Worm (Caenorhabditis elegans) whole organism, late embryonic: Measurements from ENCODE around the gene C25H3.14.

ENCODE experiments used
- F13H6.1 ChIP-seq: sonication (generic microtip); optimal IDR thresholded peaks from 2 replicates; lab custom pipeline; 2016; ENCODE audit warnings: missing genetic modification characterization, missing compliant biosample characterization
- Y22D7AL.16 ChIP-seq: sonication (generic microtip); optimal IDR thresholded peaks from 2 replicates; lab custom pipeline; 2016; ENCODE audit warnings: missing genetic modification characterization, missing compliant biosample characterization
- ceh-14 ChIP-seq: sonication (generic microtip); optimal IDR thresholded peaks from 2 replicates; lab custom pipeline; 2016; ENCODE audit warnings: missing genotype, missing genetic modification characterization, missing compliant biosample characterization
- ceh-18 ChIP-seq: sonication (generic microtip); optimal IDR thresholded peaks from 2 replicates; lab custom pipeline; 2016; ENCODE audit warnings: missing genetic modification characterization, missing compliant biosample characterization
- ceh-19 ChIP-seq: fragments of 200-800 bp; sonication (Bioruptor generic); optimal IDR thresholded peaks from 2 replicates; lab custom pipeline; 2018; ENCODE audit warnings: mild to moderate bottlenecking, missing genetic modification characterization, missing compliant biosample characterization
- ceh-2 ChIP-seq: sonication (generic microtip); optimal IDR thresholded peaks from 2 replicates; lab custom pipeline; 2016; ENCODE audit warnings: missing genotype, missing genetic modification characterization, missing compliant biosample characterization
- ceh-22 ChIP-seq: sonication (generic microtip); optimal IDR thresholded peaks from 2 replicates; lab custom pipeline; 2017; ENCODE audit warnings: missing biosample characterization, missing genetic modification characterization
- ceh-24 ChIP-seq: sonication (generic microtip); optimal IDR thresholded peaks from 2 replicates; lab custom pipeline; 2016; ENCODE audit warnings: mild to moderate bottlenecking, missing genetic modification characterization, missing compliant biosample characterization
- ceh-30 ChIP-seq: fragments of 150-350 bp; optimal IDR thresholded peaks from 2 replicates; lab custom pipeline; 2014; ENCODE audit warnings: missing biosample characterization, missing genetic modification characterization
- ceh-34 ChIP-seq: sonication (generic microtip); optimal IDR thresholded peaks from 2 replicates; lab custom pipeline; 2016; ENCODE audit warnings: mild to moderate bottlenecking, missing genetic modification characterization, missing compliant biosample characterization
- ceh-45 ChIP-seq: fragments of 200-800 bp; sonication (Bioruptor generic); IDR thresholded peaks from 2 replicates; pipeline ENCODE4 v1.3.6; 2022; ENCODE audit warnings: missing genetic modification reagents, missing genetic modification characterization, missing compliant biosample characterization
- ceh-48 ChIP-seq: sonication (generic microtip); optimal IDR thresholded peaks from 2 replicates; lab custom pipeline; 2016; ENCODE audit warnings: missing genetic modification characterization, inconsistent platforms, missing compliant biosample characterization
- ceh-6 ChIP-seq: fragments of 200-800 bp; sonication (Bioruptor generic); optimal IDR thresholded peaks from 2 replicates; lab custom pipeline; 2018; ENCODE audit warnings: mild to moderate bottlenecking, missing genetic modification characterization, missing compliant biosample characterization
- ceh-9 ChIP-seq: sonication (generic microtip); optimal IDR thresholded peaks from 2 replicates; lab custom pipeline; 2016; ENCODE audit warnings: mild to moderate bottlenecking, missing genetic modification characterization, inconsistent platforms, missing compliant biosample characterization
- che-1 ChIP-seq: sonication (generic microtip); optimal IDR thresholded peaks from 2 replicates; lab custom pipeline; 2016; ENCODE audit warnings: mild to moderate bottlenecking, missing genetic modification characterization, missing compliant biosample characterization
- dmd-4 ChIP-seq: sonication (generic microtip); optimal IDR thresholded peaks from 2 replicates; lab custom pipeline; 2016; ENCODE audit warnings: borderline replicate concordance, missing genetic modification characterization, missing compliant biosample characterization
- dve-1 ChIP-seq: sonication (generic microtip); optimal IDR thresholded peaks from 2 replicates; lab custom pipeline; 2017; ENCODE audit warnings: antibody characterized with exemption, mild to moderate bottlenecking, missing genetic modification characterization, missing compliant biosample characterization
- elt-2 ChIP-seq: sonication (generic microtip); optimal IDR thresholded peaks from 2 replicates; lab custom pipeline; 2016; ENCODE audit warnings: missing genetic modification reagents, missing genetic modification characterization, missing compliant biosample characterization
- eyg-1 ChIP-seq: sonication (generic microtip); optimal IDR thresholded peaks from 2 replicates; lab custom pipeline; 2016; ENCODE audit warnings: missing genotype, missing genetic modification characterization, missing compliant biosample characterization
- fkh-6 ChIP-seq: sonication (generic microtip); optimal IDR thresholded peaks from 2 replicates; lab custom pipeline; 2016; ENCODE audit warnings: missing genetic modification characterization, missing compliant biosample characterization
- gmeb-2 ChIP-seq: sonication (generic microtip); optimal IDR thresholded peaks from 2 replicates; lab custom pipeline; 2016; ENCODE audit warnings: missing genetic modification characterization, inconsistent platforms, missing compliant biosample characterization
- hlh-30 ChIP-seq: sonication (generic microtip); optimal IDR thresholded peaks from 2 replicates; lab custom pipeline; 2017; ENCODE audit warnings: antibody characterized with exemption, missing genetic modification characterization, missing compliant biosample characterization; ENCODE audit not compliant: insufficient read depth
- hlh-6 ChIP-seq: sonication (generic microtip); optimal IDR thresholded peaks from 2 replicates; lab custom pipeline; 2016; ENCODE audit warnings: missing genotype, missing genetic modification characterization, missing compliant biosample characterization
- hlh-8 ChIP-seq: sonication (generic microtip); optimal IDR thresholded peaks from 2 replicates; lab custom pipeline; 2016; ENCODE audit warnings: missing genotype, missing genetic modification characterization, missing compliant biosample characterization
- madf-2 ChIP-seq: sonication (generic microtip); optimal IDR thresholded peaks from 2 replicates; lab custom pipeline; 2017; ENCODE audit warnings: missing genetic modification characterization, missing compliant biosample characterization
- mec-3 ChIP-seq: sonication (generic microtip); optimal IDR thresholded peaks from 2 replicates; lab custom pipeline; 2016; ENCODE audit warnings: borderline replicate concordance, missing genetic modification characterization, missing compliant biosample characterization
- nfya-1 ChIP-seq: sonication (generic microtip); optimal IDR thresholded peaks from 2 replicates; lab custom pipeline; 2017; ENCODE audit warnings: missing genetic modification characterization, mild to moderate bottlenecking, missing compliant biosample characterization, antibody characterized with exemption, moderate library complexity
- npax-4 ChIP-seq: sonication (generic microtip); optimal IDR thresholded peaks from 2 replicates; lab custom pipeline; 2016; ENCODE audit warnings: missing genetic modification characterization, missing compliant biosample characterization
- pat-9 ChIP-seq: fragments of 200-800 bp; sonication (Bioruptor generic); optimal IDR thresholded peaks from 2 replicates; lab custom pipeline; 2018; ENCODE audit warnings: mild to moderate bottlenecking, missing genetic modification characterization, moderate library complexity, missing compliant biosample characterization
- pqm-1 ChIP-seq: sonication (generic microtip); optimal IDR thresholded peaks from 2 replicates; lab custom pipeline; 2016; ENCODE audit warnings: missing genetic modification characterization, missing compliant biosample characterization
- pros-1 ChIP-seq: fragments of 150-350 bp; optimal IDR thresholded peaks from 2 replicates; lab custom pipeline; 2014; ENCODE audit warnings: missing biosample characterization, missing genetic modification reagents, missing genetic modification characterization
- ref-2 ChIP-seq: sonication (generic microtip); optimal IDR thresholded peaks from 2 replicates; lab custom pipeline; 2016; ENCODE audit warnings: missing genetic modification characterization, missing compliant biosample characterization
- sox-2 ChIP-seq: fragments of 200-800 bp; sonication (Bioruptor generic); IDR thresholded peaks from 2 replicates; pipeline ENCODE4 v1.3.6; 2022; ENCODE audit warnings: missing genetic modification reagents, missing genetic modification characterization, missing compliant biosample characterization
- syd-9 ChIP-seq: sonication (generic microtip); optimal IDR thresholded peaks from 2 replicates; lab custom pipeline; 2016; ENCODE audit warnings: mild to moderate bottlenecking, missing genetic modification characterization, moderate library complexity, missing compliant biosample characterization
- ttx-3 ChIP-seq: sonication (generic microtip); optimal IDR thresholded peaks from 2 replicates; lab custom pipeline; 2016; ENCODE audit warnings: missing genetic modification reagents, missing genetic modification characterization, missing compliant biosample characterization
- unc-42 ChIP-seq: sonication (generic microtip); optimal IDR thresholded peaks from 2 replicates; lab custom pipeline; 2016; ENCODE audit warnings: missing genotype, missing genetic modification characterization, missing compliant biosample characterization
- unc-55 ChIP-seq: sonication (generic microtip); optimal IDR thresholded peaks from 2 replicates; lab custom pipeline; 2017; ENCODE audit warnings: missing biosample characterization, missing genetic modification reagents, missing genetic modification characterization
- unc-86 ChIP-seq: sonication (generic microtip); optimal IDR thresholded peaks from 2 replicates; lab custom pipeline; 2016; ENCODE audit warnings: missing genetic modification characterization, missing compliant biosample characterization
- zip-5 ChIP-seq: sonication (generic microtip); optimal IDR thresholded peaks from 2 replicates; lab custom pipeline; 2016; ENCODE audit warnings: missing genetic modification characterization, missing compliant biosample characterization
- ztf-16 ChIP-seq: sonication (generic microtip); optimal IDR thresholded peaks from 2 replicates; lab custom pipeline; 2017; ENCODE audit warnings: missing genetic modification characterization, missing compliant biosample characterization

C25H3.14 gene

DNA sequence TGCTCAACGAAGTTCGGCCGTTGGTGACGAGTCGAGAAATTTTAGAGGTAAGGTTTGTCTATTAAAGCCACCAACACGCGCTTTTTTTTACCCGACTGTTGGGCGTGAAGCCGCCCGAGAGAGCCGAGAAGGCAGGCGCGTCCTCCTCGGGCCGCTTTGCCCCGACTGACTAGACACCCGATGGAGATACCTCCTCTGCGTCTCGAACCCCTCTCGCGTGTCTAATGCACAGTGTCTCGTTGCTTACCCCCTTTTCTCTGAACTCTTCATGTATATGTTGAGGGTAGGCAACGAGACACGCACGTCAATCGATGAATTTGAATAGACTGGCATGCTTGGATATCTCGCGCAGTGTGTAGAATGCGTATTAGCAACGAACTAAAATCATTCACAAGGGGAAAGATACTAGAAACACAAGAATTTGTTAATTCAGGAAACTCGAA, 33.1 kb upstream of the C25H3.14 start (continued):
- TF ChIP-seq eyg-1 (no peak), ceh-18 (tag; lab: Kevin White, UChicago) (peak; percentile 90), ceh-48 (tag; lab: Kevin White, UChicago) (peak; percentile 74), pqm-1 (tag; lab: Kevin White, UChicago) (no peak), ceh-24 (tag; lab: Kevin White, UChicago) (peak; percentile 63), ceh-2 (peak; percentile 54), sox-2 (GFP tag; lab: Robert Waterston, UW) (peak; percentile 52; the same call in 1 of the 2 replicates), elt-2 (peak; percentile 83), syd-9 (peak; percentile 44), unc-86 (tag; lab: Kevin White, UChicago) (peak; percentile 72), unc-55 (GFP tag; lab: Kevin White, UChicago) (peak; percentile 66), ceh-30 (tag; lab: Kevin White, UChicago) (peak; percentile 44), fkh-6 (no peak), ttx-3 (no peak), dmd-4 (tag; lab: Kevin White, UChicago) (peak; percentile 61), hlh-8 (tag; lab: Kevin White, UChicago) (peak; percentile 64), ztf-16 (tag; lab: Kevin White, UChicago) (no peak), pros-1 (peak; percentile 92), hlh-6 (tag; lab: Kevin White, UChicago) (peak; percentile 22), ceh-6 (GFP tag; lab: Kevin White, UChicago) (peak; percentile 56), ceh-9 (tag; lab: Kevin White, UChicago) (no peak), madf-2 (tag; lab: Kevin White, UChicago) (peak; percentile 75), F13H6.1 (tag; lab: Kevin White, UChicago) (peak; percentile 81), ceh-19 (GFP tag; lab: Kevin White, UChicago) (peak; percentile 91), unc-42 (tag; lab: Kevin White, UChicago) (peak; percentile 36), ref-2 (tag; lab: Kevin White, UChicago) (peak; percentile 78), pat-9 (tag; lab: Kevin White, UChicago) (peak; percentile 85), ceh-22 (peak; percentile 68), che-1 (peak; percentile 63), nfya-1 (tag; lab: Kevin White, UChicago) (peak; percentile 97), ceh-45 (GFP tag; lab: Robert Waterston, UW) (peak; percentile 87), gmeb-2 (tag; lab: Kevin White, UChicago) (peak; percentile 70), zip-5 (tag; lab: Kevin White, UChicago) (no peak), mec-3 (tag; lab: Kevin White, UChicago) (peak; percentile 48), Y22D7AL.16 (tag; lab: Kevin White, UChicago) (peak; percentile 78), ceh-34 (peak; percentile 90), npax-4 (tag; lab: Kevin White, UChicago) (no peak), dve-1 (peak; percentile 90)

DNA sequence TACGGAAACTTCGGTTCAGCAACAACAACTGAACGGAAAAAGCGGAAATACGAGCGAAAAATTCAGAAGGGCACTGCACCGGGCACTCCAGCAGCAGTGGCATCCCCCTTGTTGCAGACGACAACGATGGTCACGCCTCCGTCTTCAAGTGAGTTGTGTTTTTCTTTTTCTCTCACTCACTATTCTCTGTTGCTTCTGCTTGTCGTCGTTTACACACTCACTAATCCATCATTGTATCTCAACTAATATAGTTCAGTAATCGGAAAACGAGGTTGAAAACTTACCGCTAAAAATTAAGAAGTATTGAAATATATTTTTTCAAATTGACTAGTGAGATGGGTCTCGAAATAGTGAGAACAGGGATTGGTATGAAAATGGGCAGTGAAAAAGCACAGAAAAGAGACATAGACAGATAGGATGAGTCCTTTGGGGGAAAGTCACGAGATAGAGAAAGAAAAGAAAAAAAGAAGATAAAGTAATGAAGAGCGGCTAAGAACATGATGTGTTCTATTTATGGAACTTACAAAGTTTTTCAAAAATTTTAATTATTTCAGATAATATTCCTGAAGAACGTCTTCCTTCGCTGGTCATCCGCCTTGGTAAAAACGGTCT, 31.6 kb upstream of the C25H3.14 start:
- peak; percentile 12 for TF ChIP-seq unc-42 (tag; lab: Kevin White, UChicago)
- no peak for TF ChIP-seq unc-55 (GFP tag; lab: Kevin White, UChicago)
- TF ChIP-seq ceh-14 (tag; lab: Kevin White, UChicago) = peak; percentile 10
- TF ChIP-seq hlh-30 = no peak
